Worm (Caenorhabditis elegans): Measurements from ENCODE around the gene mps-2.

mps-2 gene

DNA sequence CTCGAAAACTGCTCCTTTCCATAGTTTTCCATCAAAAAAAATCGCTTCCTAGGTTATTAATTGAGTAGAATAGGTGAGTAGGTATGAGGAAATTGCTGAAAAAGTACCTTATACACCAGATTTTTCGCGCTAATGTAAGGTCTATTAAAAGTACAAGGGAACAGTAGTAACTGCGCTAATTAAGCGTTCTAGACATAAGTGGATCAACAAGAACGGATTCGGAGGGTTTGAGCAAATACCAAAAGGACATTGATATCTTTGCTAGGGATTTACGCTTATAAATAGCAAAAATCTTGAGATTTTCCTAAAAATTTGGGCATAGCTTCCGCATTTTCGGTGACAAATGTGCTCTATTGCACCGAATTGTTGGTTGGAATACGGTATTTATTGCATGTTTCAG lies 38.1 kb downstream of the mps-2 start, which contains the start of gene B0432.7:
B0432.7 (minus strand) TSS at position 101 of the 400 bp plus-strand sequence.
- TF ChIP-seq nhr-11 (tag; optimal IDR thresholded peaks at IDR 0.05) (no peak), mec-3 (tag; optimal IDR thresholded peaks at IDR 0.05; ENCODE audit: borderline replicate concordance) (no peak), tbx-2 (tag; optimal IDR thresholded peaks at IDR 0.05) (no peak), madf-2 (tag; optimal IDR thresholded peaks at IDR 0.05) (no peak), ceh-9 (tag; optimal IDR thresholded peaks at IDR 0.05) (no peak), C38D4.7 (GFP tag; optimal IDR thresholded peaks at IDR 0.05) (no peak), npax-4 (tag; optimal IDR thresholded peaks at IDR 0.05) (no peak), ceh-34 (tag; optimal IDR thresholded peaks at IDR 0.05) (no peak), C08G9.2 (tag; optimal IDR thresholded peaks at IDR 0.05) (no peak), pag-3 (tag; optimal IDR thresholded peaks at IDR 0.05; ENCODE audit: borderline replicate concordance) (no peak), pha-4 (tag; optimal IDR thresholded peaks at IDR 0.05) (no peak)

DNA sequence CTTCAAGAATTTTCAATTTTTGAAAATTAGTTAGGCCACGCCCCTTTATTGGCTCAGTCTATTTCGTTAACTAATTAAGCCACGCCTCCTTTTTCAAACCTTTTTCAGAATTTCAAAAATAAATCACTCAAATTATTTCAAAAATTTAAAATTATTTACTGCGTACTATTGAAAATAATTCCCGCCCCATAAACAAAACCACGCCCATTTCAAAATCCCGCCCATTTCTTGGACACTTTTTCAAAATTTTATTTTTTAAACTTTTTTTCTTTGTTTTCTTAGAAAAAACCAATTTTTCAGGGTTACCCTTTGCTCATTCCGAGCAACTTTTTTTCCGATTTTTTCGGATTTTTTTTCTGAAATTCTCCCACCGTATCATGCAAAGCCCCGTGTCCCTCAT lies 48.0 kb downstream of the mps-2 start, which contains the start of gene B0432.14:
B0432.14 (plus strand) TSS at position 301 of the 400 bp plus-strand sequence.
- TF ChIP-seq ceh-14 (tag; optimal IDR thresholded peaks at IDR 0.05) = no peak
- no peak for TF ChIP-seq zip-5 (tag; optimal IDR thresholded peaks at IDR 0.05)
- no peak for TF ChIP-seq unc-3 (GFP tag; conservative IDR thresholded peaks at IDR 0.05)
- TF ChIP-seq unc-3 (tag; optimal IDR thresholded peaks at IDR 0.05) = no peak
- TF ChIP-seq ceh-34 (tag; optimal IDR thresholded peaks at IDR 0.05) = no peak
- TF ChIP-seq unc-55 (GFP tag; optimal IDR thresholded peaks at IDR 0.05) = no peak
- no peak for TF ChIP-seq T23F11.4 (GFP tag; optimal IDR thresholded peaks at IDR 0.05)
- TF ChIP-seq unc-42 (tag; optimal IDR thresholded peaks at IDR 0.05) = no peak
- TF ChIP-seq sdc-2 (tag; optimal IDR thresholded peaks at IDR 0.05) = no peak
- no peak for TF ChIP-seq fkh-6 (tag; optimal IDR thresholded peaks at IDR 0.05)
- TF ChIP-seq tbx-7 (tag; optimal IDR thresholded peaks at IDR 0.05) = no peak
- TF ChIP-seq tbx-2 (tag; optimal IDR thresholded peaks at IDR 0.05) = no peak
- no peak for TF ChIP-seq K09A11.1 (tag; optimal IDR thresholded peaks at IDR 0.05; ENCODE audit: insufficient read depth)
- no peak for TF ChIP-seq ets-4 (tag; optimal IDR thresholded peaks at IDR 0.05)

DNA sequence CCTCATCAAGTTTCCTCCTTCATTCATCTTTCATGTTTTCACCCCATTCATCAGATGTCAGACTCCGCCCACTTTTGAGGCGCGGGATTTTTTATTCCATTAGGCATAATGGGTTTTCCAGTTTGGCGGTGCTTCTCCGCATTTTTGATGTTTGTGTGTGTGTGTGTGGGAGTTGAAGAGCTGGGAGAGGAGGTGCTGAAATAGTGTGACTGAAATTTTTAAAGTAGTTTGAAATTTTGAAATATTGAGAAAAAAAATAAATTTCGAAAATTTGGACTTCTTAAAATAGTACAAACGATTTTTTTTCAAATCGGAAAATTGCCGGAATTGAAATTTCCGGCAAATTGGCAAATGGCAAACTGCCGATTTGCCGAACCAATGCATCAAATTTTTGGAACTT lies 48.4 kb downstream of the mps-2 start, which contains the start of gene scc-2:
scc-2 (minus strand) TSS at position 101 of the 400 bp plus-strand sequence.
- TF ChIP-seq ref-2 (tag; optimal IDR thresholded peaks at IDR 0.05) (no peak), odd-2 (tag; optimal IDR thresholded peaks at IDR 0.05) (no peak), fkh-6 (tag; optimal IDR thresholded peaks at IDR 0.05) (no peak), ama-1 (optimal IDR thresholded peaks at IDR 0.05) (no peak), hlh-6 (tag; optimal IDR thresholded peaks at IDR 0.05) (no peak), dve-1 (tag; optimal IDR thresholded peaks at IDR 0.05) (no peak), ceh-48 (tag; optimal IDR thresholded peaks at IDR 0.05) (no peak), K02D7.2 (tag; optimal IDR thresholded peaks at IDR 0.05) (no peak), lin-11 (tag; optimal IDR thresholded peaks at IDR 0.05) (no peak), ceh-9 (tag; optimal IDR thresholded peaks at IDR 0.05) (no peak), syd-9 (tag; optimal IDR thresholded peaks at IDR 0.05) (no peak), eyg-1 (tag; optimal IDR thresholded peaks at IDR 0.05) (no peak), nhr-232 (tag; optimal IDR thresholded peaks at IDR 0.05) (no peak), che-1 (tag; optimal IDR thresholded peaks at IDR 0.05) (no peak), sdc-2 (tag; optimal IDR thresholded peaks at IDR 0.05) (no peak), C08G9.2 (tag; optimal IDR thresholded peaks at IDR 0.05) (no peak), ets-4 (tag; optimal IDR thresholded peaks at IDR 0.05) (no peak), ahr-1 (tag; optimal IDR thresholded peaks at IDR 0.05) (no peak), nhr-11 (tag; optimal IDR thresholded peaks at IDR 0.05) (no peak), gmeb-2 (tag; optimal IDR thresholded peaks at IDR 0.05) (no peak)
